Worm (Caenorhabditis elegans): ENCODE results near the gene unc-115.

unc-115 gene

ce11 chrX:10158716-10159115 lies 12.0 kb downstream of the unc-115 start, which contains the start of gene erd-2.1 (continued):
- TF ChIP-seq T26A5.8 (tag; optimal IDR thresholded peaks at IDR 0.05) (no peak), dpl-1 (GFP tag; optimal IDR thresholded peaks at IDR 0.05) (no peak), ZK185.1 (tag; optimal IDR thresholded peaks at IDR 0.05; ENCODE audit: poor library complexity, severe bottlenecking) (peak; percentile 62), ztf-3 (GFP tag; optimal IDR thresholded peaks at IDR 0.05) (no peak), athp-1 (tag; optimal IDR thresholded peaks at IDR 0.05) (no peak), rec-8 (tag; optimal IDR thresholded peaks at IDR 0.05) (no peak), sdz-38 (tag; optimal IDR thresholded peaks at IDR 0.05) (no peak), ceh-27 (GFP tag; optimal IDR thresholded peaks at IDR 0.05) (peak; percentile 46), lin-26 (GFP tag; IDR thresholded peaks at IDR 0.05) (no peak), F52B5.7 (tag; optimal IDR thresholded peaks at IDR 0.05) (no peak), tbx-9 (tag; optimal IDR thresholded peaks at IDR 0.05; ENCODE audit: borderline replicate concordance) (no peak), mcd-1 (GFP tag; IDR thresholded peaks at IDR 0.05) (0 out of 2 replicates have a peak, but pooled peaks have one; percentile 17), nhr-120 (GFP tag; IDR thresholded peaks at IDR 0.05) (no peak), B0261.1 (tag; optimal IDR thresholded peaks at IDR 0.05) (no peak), let-607 (tag; optimal IDR thresholded peaks at IDR 0.05) (peak; percentile 96 to 97), ztf-6 (GFP tag; IDR thresholded peaks at IDR 0.05) (no peak), hrde-1 (tag; optimal IDR thresholded peaks at IDR 0.05; ENCODE audit: borderline replicate concordance) (no peak), zfh-2 (GFP tag; conservative IDR thresholded peaks at IDR 0.05) (peak; percentile 85)

- TF ChIP-seq lsy-27 (tag; optimal IDR thresholded peaks at IDR 0.05; ENCODE audit: borderline replicate concordance, insufficient read depth) = no peak
- no peak for TF ChIP-seq hlh-12 (tag; optimal IDR thresholded peaks at IDR 0.05)
- TF ChIP-seq somi-1 (GFP tag; optimal IDR thresholded peaks at IDR 0.05) = no peak
- TF ChIP-seq B0261.1 (tag; optimal IDR thresholded peaks at IDR 0.05) = no peak
- no peak for TF ChIP-seq chd-7 (tag; optimal IDR thresholded peaks at IDR 0.05)
- TF ChIP-seq F39B2.1 (GFP tag; IDR thresholded peaks at IDR 0.05) = no peak
- no peak for TF ChIP-seq ceh-91 (GFP tag; IDR thresholded peaks at IDR 0.05)
- no peak for TF ChIP-seq ceh-40 (GFP tag; IDR thresholded peaks at IDR 0.05)
- no peak for TF ChIP-seq mes-4 (tag; optimal IDR thresholded peaks at IDR 0.05)
- TF ChIP-seq Y67H2A.10 (GFP tag; conservative IDR thresholded peaks at IDR 0.05) = no peak
- no peak for TF ChIP-seq ceh-100 (GFP tag; IDR thresholded peaks at IDR 0.05)
- TF ChIP-seq hrde-1 (tag; optimal IDR thresholded peaks at IDR 0.05; ENCODE audit: borderline replicate concordance) = no peak
- no peak for TF ChIP-seq nhr-179 (tag; optimal IDR thresholded peaks at IDR 0.05)
- TF ChIP-seq egrh-3 (GFP tag; IDR thresholded peaks at IDR 0.05) = no peak
- no peak for TF ChIP-seq mxl-1 (tag; optimal IDR thresholded peaks at IDR 0.05)
These were observed 13.5 kb downstream of the unc-115 start, which contains the start of gene F09B9.4 for ce11 chrX:10160097-10160677. TSS of gene F09B9.4 (plus strand) at chrX:10160627.

- TF ChIP-seq D2030.7 (GFP tag; IDR thresholded peaks at IDR 0.05) (no peak), gei-17 (GFP tag; optimal IDR thresholded peaks at IDR 0.05) (no peak), chd-7 (tag; optimal IDR thresholded peaks at IDR 0.05) (no peak), unc-62 (GFP tag; optimal IDR thresholded peaks at IDR 0.05) (no peak), ZK185.1 (tag; optimal IDR thresholded peaks at IDR 0.05; ENCODE audit: poor library complexity, severe bottlenecking) (no peak), hlh-26 (GFP tag; conservative IDR thresholded peaks at IDR 0.05) (no peak), ceh-91 (GFP tag; IDR thresholded peaks at IDR 0.05) (no peak), egrh-3 (GFP tag; IDR thresholded peaks at IDR 0.05) (no peak), lin-54 (GFP tag; optimal IDR thresholded peaks at IDR 0.05) (no peak), Y56A3A.18 (GFP tag; IDR thresholded peaks at IDR 0.05) (no peak), ets-4 (GFP tag; optimal IDR thresholded peaks at IDR 0.05) (no peak), C06A6.2 (GFP tag; conservative IDR thresholded peaks at IDR 0.05) (no peak), ceh-40 (GFP tag; IDR thresholded peaks at IDR 0.05) (no peak), repo-1 (tag; optimal IDR thresholded peaks at IDR 0.05) (no peak), egl-18 (GFP tag; IDR thresholded peaks at IDR 0.05) (no peak), cebp-2 (GFP tag; IDR thresholded peaks at IDR 0.05) (no peak)
These were observed 15.8 kb downstream of the unc-115 start for ce11 chrX:10162476-10162875.

Data from whole organism, young adult.